Worm (Caenorhabditis elegans) whole organism, young adult: ENCODE results near the gene fust-1.
A peak's percentile ranks its signal among the peaks of the same experiment; 100 is the strongest.

ENCODE experiments used
- C06A6.2 ChIP-seq: fragments of 200-800 bp; sonication (Bioruptor generic); conservative IDR thresholded peaks from 2 replicates; pipeline ENCODE4 v1.3.6; 2022; ENCODE audit warnings: missing genetic modification characterization, missing compliant biosample characterization
- F37B4.10 ChIP-seq: fragments of 200-800 bp; sonication (Bioruptor generic); IDR thresholded peaks from 2 replicates; pipeline ENCODE4 v1.3.6; 2022; ENCODE audit warnings: missing genetic modification characterization, missing compliant biosample characterization
- F55B11.4 ChIP-seq: sonication (generic microtip); optimal IDR thresholded peaks from 2 replicates; lab custom pipeline; 2016; ENCODE audit warnings: missing compliant biosample characterization, missing genetic modification characterization, borderline replicate concordance; ENCODE audit not compliant: insufficient read depth
- F57A8.1 ChIP-seq: fragments of 200-800 bp; sonication (Bioruptor generic); optimal IDR thresholded peaks from 2 replicates; lab custom pipeline; 2018; ENCODE audit warnings: mild to moderate bottlenecking, missing genetic modification characterization, moderate library complexity, missing compliant biosample characterization
- Y53G8AR.9 ChIP-seq: fragments of 200-800 bp; sonication (Bioruptor generic); conservative IDR thresholded peaks from 2 replicates; pipeline ENCODE4 v1.3.6; 2022; ENCODE audit warnings: missing genetic modification reagents, missing genetic modification characterization, missing compliant biosample characterization
- Y79H2A.3 ChIP-seq: fragments of 200-800 bp; sonication (Bioruptor generic); conservative IDR thresholded peaks from 2 replicates; pipeline ENCODE4 v1.3.6; 2022; ENCODE audit warnings: missing genetic modification reagents, missing genetic modification characterization, missing compliant biosample characterization
- akir-1 ChIP-seq: fragments of 200-800 bp; sonication (Bioruptor generic); optimal IDR thresholded peaks from 2 replicates; lab custom pipeline; 2018; ENCODE audit warnings: mild to moderate bottlenecking, missing genetic modification characterization, moderate library complexity, missing compliant biosample characterization
- aptf-2 ChIP-seq: fragments of 200-800 bp; sonication (Bioruptor generic); conservative IDR thresholded peaks from 2 replicates; pipeline ENCODE4 v1.3.6; 2022; ENCODE audit warnings: missing genetic modification reagents, missing genetic modification characterization, missing compliant biosample characterization
- attf-3 ChIP-seq: fragments of 200-800 bp; sonication (Bioruptor generic); conservative IDR thresholded peaks from 2 replicates; pipeline ENCODE4 v1.3.6; 2022; ENCODE audit warnings: missing genetic modification reagents, missing genetic modification characterization, missing compliant biosample characterization
- attf-5 ChIP-seq: fragments of 200-800 bp; sonication (Bioruptor generic); optimal IDR thresholded peaks from 2 replicates; lab custom pipeline; 2018; ENCODE audit warnings: mild to moderate bottlenecking, missing genetic modification characterization, missing compliant biosample characterization
- attf-6 ChIP-seq: fragments of 200-800 bp; sonication (Bioruptor generic); IDR thresholded peaks from 2 replicates; pipeline ENCODE4 v1.3.6; 2022; ENCODE audit warnings: missing genetic modification reagents, missing genetic modification characterization, missing compliant biosample characterization
- bed-2 ChIP-seq: fragments of 200-800 bp; sonication (Bioruptor generic); IDR thresholded peaks from 2 replicates; pipeline ENCODE4 v1.3.6; 2022; ENCODE audit warnings: missing genetic modification reagents, missing genetic modification characterization, missing compliant biosample characterization
- ceh-58 ChIP-seq: fragments of 200-800 bp; sonication (Bioruptor generic); IDR thresholded peaks from 2 replicates; pipeline ENCODE4 v1.3.6; 2022; ENCODE audit warnings: missing genetic modification characterization, missing compliant biosample characterization
- ceh-79 ChIP-seq: sonication (generic microtip); optimal IDR thresholded peaks from 2 replicates; lab custom pipeline; 2017; ENCODE audit warnings: mild to moderate bottlenecking, missing genetic modification characterization, missing compliant biosample characterization
- chd-7 ChIP-seq: sonication (generic microtip); optimal IDR thresholded peaks from 2 replicates; lab custom pipeline; 2016; ENCODE audit warnings: mild to moderate bottlenecking, missing genetic modification characterization, moderate library complexity, missing compliant biosample characterization
- dox-1 ChIP-seq: fragments of 200-800 bp; sonication (Bioruptor generic); IDR thresholded peaks from 2 replicates; pipeline ENCODE4 v1.3.6; 2022; ENCODE audit warnings: missing genetic modification reagents, missing genetic modification characterization, missing compliant biosample characterization
- dpff-1 ChIP-seq: sonication (generic microtip); optimal IDR thresholded peaks from 2 replicates; lab custom pipeline; 2017; ENCODE audit warnings: mild to moderate bottlenecking, missing genetic modification characterization, missing compliant biosample characterization
- dpl-1 ChIP-seq: fragments of 150-350 bp; optimal IDR thresholded peaks from 2 replicates; lab custom pipeline; 2014; ENCODE audit warnings: missing biosample characterization, missing genetic modification reagents, missing genetic modification characterization
- egrh-3 ChIP-seq: fragments of 200-800 bp; sonication (Bioruptor generic); IDR thresholded peaks from 2 replicates; pipeline ENCODE4 v1.3.6; 2022; ENCODE audit warnings: missing genetic modification reagents, missing genetic modification characterization, missing compliant biosample characterization
- ets-4 ChIP-seq: fragments of 200-800 bp; sonication (Bioruptor generic); optimal IDR thresholded peaks from 2 replicates; lab custom pipeline; 2018; ENCODE audit warnings: mild to moderate bottlenecking, missing genetic modification characterization, missing compliant biosample characterization
- fkh-3 ChIP-seq: sonication (generic microtip); optimal IDR thresholded peaks from 2 replicates; lab custom pipeline; 2016; ENCODE audit warnings: mild to moderate bottlenecking, missing genetic modification characterization, missing compliant biosample characterization
- gei-17 ChIP-seq: fragments of 200-800 bp; sonication (Bioruptor generic); optimal IDR thresholded peaks from 2 replicates; lab custom pipeline; 2018; ENCODE audit warnings: mild to moderate bottlenecking, missing genetic modification characterization, missing compliant biosample characterization
- him-1 ChIP-seq: sonication (generic microtip); optimal IDR thresholded peaks from 2 replicates; lab custom pipeline; 2016; ENCODE audit warnings: missing genotype, missing genetic modification reagents, missing genetic modification characterization, missing compliant biosample characterization
- hlh-12 ChIP-seq: sonication (generic microtip); optimal IDR thresholded peaks from 2 replicates; lab custom pipeline; 2016; ENCODE audit warnings: missing genetic modification characterization, missing compliant biosample characterization
- hlh-26 ChIP-seq: fragments of 200-800 bp; sonication (Bioruptor generic); conservative IDR thresholded peaks from 2 replicates; pipeline ENCODE4 v1.3.6; 2022; ENCODE audit warnings: missing genetic modification reagents, missing genetic modification characterization, missing compliant biosample characterization
- hsf-1 ChIP-seq: fragments of 200-800 bp; sonication (Bioruptor generic); IDR thresholded peaks from 2 replicates; pipeline ENCODE4 v1.3.6; 2022; ENCODE audit warnings: missing genetic modification reagents, missing genetic modification characterization, missing compliant biosample characterization
- lag-1 ChIP-seq: fragments of 200-800 bp; sonication (Bioruptor generic); IDR thresholded peaks from 2 replicates; pipeline ENCODE4 v1.3.6; 2022; ENCODE audit warnings: missing genetic modification reagents, missing genetic modification characterization, missing compliant biosample characterization
- let-526 ChIP-seq: fragments of 200-800 bp; sonication (Bioruptor generic); IDR thresholded peaks from 2 replicates; pipeline ENCODE4 v1.3.6; 2022; ENCODE audit warnings: missing genetic modification reagents, missing genetic modification characterization, missing compliant biosample characterization
- lin-40 ChIP-seq: sonication (generic microtip); optimal IDR thresholded peaks from 2 replicates; lab custom pipeline; 2016; ENCODE audit warnings: missing genetic modification characterization, mild to moderate bottlenecking, missing compliant biosample characterization, missing genotype, missing genetic modification reagents
- lin-54 ChIP-seq: fragments of 200-800 bp; sonication (Bioruptor generic); optimal IDR thresholded peaks from 2 replicates; lab custom pipeline; 2018; ENCODE audit warnings: mild to moderate bottlenecking, missing genetic modification characterization, missing compliant biosample characterization
- madf-6 ChIP-seq: fragments of 200-800 bp; sonication (Bioruptor generic); IDR thresholded peaks from 2 replicates; pipeline ENCODE4 v1.3.6; 2022; ENCODE audit warnings: missing genetic modification reagents, missing genetic modification characterization, missing compliant biosample characterization
- nfya-1 ChIP-seq: sonication (generic microtip); optimal IDR thresholded peaks from 2 replicates; lab custom pipeline; 2017; ENCODE audit warnings: antibody characterized with exemption, missing compliant biosample characterization, missing genetic modification characterization, borderline replicate concordance; ENCODE audit not compliant: insufficient read depth
- nhr-27 ChIP-seq: fragments of 200-800 bp; sonication (Bioruptor generic); optimal IDR thresholded peaks from 2 replicates; lab custom pipeline; 2018; ENCODE audit warnings: mild to moderate bottlenecking, missing genetic modification characterization, moderate library complexity, missing compliant biosample characterization
- nhr-80 ChIP-seq: sonication (generic microtip); optimal IDR thresholded peaks from 2 replicates; lab custom pipeline; 2016; ENCODE audit warnings: missing genetic modification characterization, missing compliant biosample characterization
- pha-4 ChIP-seq: fragments of 150-350 bp; sonication (generic microtip); optimal IDR thresholded peaks from 2 replicates; lab custom pipeline; 2014; ENCODE audit warnings: missing biosample characterization, missing genetic modification reagents, missing genetic modification characterization
- rec-8 ChIP-seq, 2 experiments: sonication (generic microtip); optimal IDR thresholded peaks; 2 replicates each; lab custom pipeline; 2016; ENCODE audit warnings: mild to moderate bottlenecking in 2 of 2, missing genetic modification characterization in 2 of 2, missing genetic modification reagents in 2 of 2, missing genotype in 2 of 2, missing biosample characterization in 1 of 2, missing compliant biosample characterization in 1 of 2, moderate library complexity in 1 of 2
- rpc-1 ChIP-seq, 2 experiments: fragments of 150-350 bp in 1 of 2; sonication (generic microtip) in 1 of 2; optimal IDR thresholded peaks; 2 replicates each; lab custom pipeline; 2014 to 2018; ENCODE audit warnings: missing biosample characterization in 1 of 2, missing genetic modification characterization in 1 of 2, missing genetic modification reagents in 1 of 2, missing genotype in 1 of 2
- sdz-38 ChIP-seq: sonication (generic microtip); optimal IDR thresholded peaks from 2 replicates; lab custom pipeline; 2016; ENCODE audit warnings: missing genotype, missing genetic modification characterization, missing compliant biosample characterization
- snpc-1.3 ChIP-seq: sonication (generic microtip); optimal IDR thresholded peaks from 2 replicates; lab custom pipeline; 2017; ENCODE audit warnings: missing genetic modification characterization, mild to moderate bottlenecking, missing compliant biosample characterization, antibody characterized with exemption, moderate library complexity, missing genotype, missing genetic modification reagents; ENCODE audit not compliant: insufficient read depth
- somi-1 ChIP-seq: fragments of 200-800 bp; sonication (Bioruptor generic); optimal IDR thresholded peaks from 2 replicates; lab custom pipeline; 2018; ENCODE audit warnings: mild to moderate bottlenecking, missing genetic modification characterization, missing compliant biosample characterization
- tbp1 ChIP-seq: fragments of 200-800 bp; sonication (Bioruptor generic); optimal IDR thresholded peaks from 2 replicates; lab custom pipeline; 2018; ENCODE audit warnings: mild to moderate bottlenecking, missing genetic modification characterization, missing compliant biosample characterization
- tbx-9 ChIP-seq: sonication (generic microtip); optimal IDR thresholded peaks from 2 replicates; lab custom pipeline; 2016; ENCODE audit warnings: borderline replicate concordance, missing genetic modification characterization, inconsistent platforms, missing compliant biosample characterization
- unc-130 ChIP-seq: sonication (generic microtip); optimal IDR thresholded peaks from 2 replicates; lab custom pipeline; 2016; ENCODE audit warnings: missing genetic modification reagents, missing genetic modification characterization, missing compliant biosample characterization
- xnd-1 ChIP-seq: sonication (generic microtip); optimal IDR thresholded peaks from 2 replicates; lab custom pipeline; 2016; ENCODE audit warnings: missing genotype, missing genetic modification reagents, missing genetic modification characterization, missing compliant biosample characterization
- zfh-2 ChIP-seq: fragments of 200-800 bp; sonication (Bioruptor generic); conservative IDR thresholded peaks from 2 replicates; pipeline ENCODE4 v1.3.6; 2022; ENCODE audit warnings: missing genetic modification reagents, missing genetic modification characterization, missing compliant biosample characterization
- ztf-18 ChIP-seq: sonication (generic microtip); optimal IDR thresholded peaks from 2 replicates; lab custom pipeline; 2016; ENCODE audit warnings: missing genotype, mild to moderate bottlenecking, missing genetic modification characterization, missing compliant biosample characterization
- ztf-3 ChIP-seq: fragments of 200-800 bp; sonication (Bioruptor generic); optimal IDR thresholded peaks from 2 replicates; lab custom pipeline; 2018; ENCODE audit warnings: mild to moderate bottlenecking, missing genetic modification characterization, missing compliant biosample characterization

fust-1 gene

ce11 chrII:7151969-7152631 is at the start of gene fust-1:
TSS of gene fust-1 (plus strand) at chrII:7152581.
- TF ChIP-seq F57A8.1 (GFP tag; lab: Kevin White, UChicago) (no peak), dox-1 (GFP tag; lab: Robert Waterston, UW) (peak; percentile 98), chd-7 (tag; lab: Kevin White, UChicago) (peak; percentile 80), nhr-80 (tag; lab: Kevin White, UChicago) (peak; percentile 70), akir-1 (no peak), F55B11.4 (tag; lab: Kevin White, UChicago) (no peak), madf-6 (GFP tag; lab: Robert Waterston, UW) (peak; percentile 95), hsf-1 (GFP tag; lab: Robert Waterston, UW) (peak; percentile 88), bed-2 (GFP tag; lab: Robert Waterston, UW) (0 out of 2 replicates have a peak, but pooled peaks have one; percentile 24), ceh-79 (no peak), hlh-12 (tag; lab: Kevin White, UChicago) (no peak), gei-17 (GFP tag; lab: Kevin White, UChicago) (peak; percentile 79), F37B4.10 (GFP tag; lab: Robert Waterston, UW) (no peak), let-526 (peak; percentile 80; the same call in 1 of the 2 replicates), ceh-58 (GFP tag; lab: Robert Waterston, UW) (no peak), aptf-2 (GFP tag; lab: Robert Waterston, UW) (no peak), lag-1 (GFP tag; lab: Robert Waterston, UW) (no peak), xnd-1 (tag; lab: Kevin White, UChicago) (peak; percentile 82), snpc-1.3 (tag; lab: Kevin White, UChicago) (peak; percentile 95), tbp1 (GFP tag; lab: Kevin White, UChicago) (peak; percentile 75), fkh-3 (tag; lab: Kevin White, UChicago) (no peak), pha-4 (tag; lab: Kevin White, UChicago) (peak; percentile 47), dpff-1 (tag; lab: Kevin White, UChicago) (no peak), egrh-3 (GFP tag; lab: Robert Waterston, UW) (no peak; the same call in 1 of the 2 replicates), lin-54 (peak; percentile 96), rec-8 (tag; optimal IDR thresholded peaks at IDR 0.05; lab: Kevin White, UChicago) (peak in 1 of 2 experiments; percentile 10), zfh-2 (GFP tag; lab: Robert Waterston, UW) (no peak), attf-6 (GFP tag; lab: Robert Waterston, UW) (peak; percentile 85), lin-40 (peak; percentile 97), nhr-27 (tag; lab: Kevin White, UChicago) (no peak), rpc-1 (optimal IDR thresholded peaks at IDR 0.05; lab: Kevin White, UChicago) (no peak), rpc-1 (tag; optimal IDR thresholded peaks at IDR 0.05; lab: Kevin White, UChicago) (no peak), hlh-26 (no peak), somi-1 (GFP tag; lab: Kevin White, UChicago) (peak; percentile 80), ztf-3 (GFP tag; lab: Kevin White, UChicago) (peak; percentile 24), him-1 (peak; percentile 75), attf-5 (peak; percentile 99), attf-3 (GFP tag; lab: Robert Waterston, UW) (peak; percentile 86), ets-4 (GFP tag; lab: Kevin White, UChicago) (peak; percentile 48), Y79H2A.3 (GFP tag; lab: Robert Waterston, UW) (no peak), C06A6.2 (GFP tag; lab: Robert Waterston, UW) (peak; percentile 88), dpl-1 (GFP tag; lab: Kevin White, UChicago) (peak; percentile 67), unc-130 (peak; percentile 68), tbx-9 (tag; lab: Kevin White, UChicago) (no peak), nfya-1 (tag; lab: Kevin White, UChicago) (no peak), ztf-18 (tag; lab: Kevin White, UChicago) (peak; percentile 100), sdz-38 (tag; lab: Kevin White, UChicago) (no peak), Y53G8AR.9 (GFP tag; lab: Robert Waterston, UW) (peak; percentile 98)
